1 worm cellular context compared by ENCODE assay signal in genomic region chrIV:5317106-5317505, ce11.
TF ChIP-seq lines count a peak whose summit lies in the region.

No protein-coding gene starts in this region.

TF ChIP-seq in whole organism, L1 larva, 84 proteins besides CTCF, POLR2A, EP300 and RAD21 (continued from another document):
- no peak for TF ChIP-seq efl-3 (GFP tag; optimal IDR thresholded peaks at IDR 0.05; lab: Kevin White, UChicago)
- peak in 1 of 6 experiments; percentile 62 for TF ChIP-seq elt-3 (tag; optimal IDR thresholded peaks at IDR 0.05; lab: Kevin White, UChicago)
- TF ChIP-seq Y116A8C.19 (tag; optimal IDR thresholded peaks at IDR 0.05; lab: Kevin White, UChicago; ENCODE audit: borderline replicate concordance): no peak
- no peak for TF ChIP-seq hpl-2 (GFP tag; optimal IDR thresholded peaks at IDR 0.05; lab: Kevin White, UChicago)
- TF ChIP-seq nhr-19 (GFP tag; conservative IDR thresholded peaks at IDR 0.05; lab: Robert Waterston, UW): peak; percentile 81
- TF ChIP-seq nhr-12 (tag; optimal IDR thresholded peaks at IDR 0.05; lab: Kevin White, UChicago): no peak
- TF ChIP-seq mdl-1 (tag; optimal IDR thresholded peaks at IDR 0.05; lab: Kevin White, UChicago): no peak
- TF ChIP-seq lin-13 (GFP tag; optimal IDR thresholded peaks at IDR 0.05; lab: Kevin White, UChicago): no peak
- peak; percentile 51 for TF ChIP-seq swsn-7 (tag; optimal IDR thresholded peaks at IDR 0.05; lab: Kevin White, UChicago)
- TF ChIP-seq irx-1 (tag; optimal IDR thresholded peaks at IDR 0.05; lab: Kevin White, UChicago): no peak
- TF ChIP-seq unc-86 (tag; optimal IDR thresholded peaks at IDR 0.05; lab: Kevin White, UChicago): no peak
- no peak for TF ChIP-seq ceh-8 (GFP tag; optimal IDR thresholded peaks at IDR 0.05; lab: Kevin White, UChicago)
- TF ChIP-seq rnt-1 (tag; optimal IDR thresholded peaks at IDR 0.05; lab: Kevin White, UChicago): no peak
- no peak for TF ChIP-seq ceh-63 (GFP tag; optimal IDR thresholded peaks at IDR 0.05; lab: Kevin White, UChicago)
- peak; percentile 1 for TF ChIP-seq C16A3.4 (tag; optimal IDR thresholded peaks at IDR 0.05; lab: Kevin White, UChicago)
